Worm (Caenorhabditis elegans) whole organism, dauer: ENCODE results near the gene erp-44.2.

Experiments used
- unc-62 ChIP-seq: sonication (generic microtip); optimal IDR thresholded peaks from 2 replicates; lab custom pipeline; 2017; ENCODE audit warnings: missing biosample characterization, missing genetic modification reagents, missing genetic modification characterization

erp-44.2 gene

ce11 chrIV:7790801-7791588 is 43.5 kb downstream of the erp-44.2 start, which contains the start of gene rsp-6:
Gene rsp-6, minus strand, starts transcription at chrIV:7791229.
- TF ChIP-seq unc-62 (GFP tag; lab: Kevin White, UChicago), result no peak

- TF ChIP-seq unc-62 (GFP tag; lab: Kevin White, UChicago), result no peak
Measured at ce11 chrIV:7790151-7790691, 44.3 kb downstream of the erp-44.2 start.

- no peak for TF ChIP-seq unc-62 (GFP tag; lab: Kevin White, UChicago)
Measured at ce11 chrIV:7789521-7789949, 44.9 kb downstream of the erp-44.2 start, which contains the start of gene imp-3. Gene imp-3, minus strand, starts transcription at chrIV:7789613.

DNA sequence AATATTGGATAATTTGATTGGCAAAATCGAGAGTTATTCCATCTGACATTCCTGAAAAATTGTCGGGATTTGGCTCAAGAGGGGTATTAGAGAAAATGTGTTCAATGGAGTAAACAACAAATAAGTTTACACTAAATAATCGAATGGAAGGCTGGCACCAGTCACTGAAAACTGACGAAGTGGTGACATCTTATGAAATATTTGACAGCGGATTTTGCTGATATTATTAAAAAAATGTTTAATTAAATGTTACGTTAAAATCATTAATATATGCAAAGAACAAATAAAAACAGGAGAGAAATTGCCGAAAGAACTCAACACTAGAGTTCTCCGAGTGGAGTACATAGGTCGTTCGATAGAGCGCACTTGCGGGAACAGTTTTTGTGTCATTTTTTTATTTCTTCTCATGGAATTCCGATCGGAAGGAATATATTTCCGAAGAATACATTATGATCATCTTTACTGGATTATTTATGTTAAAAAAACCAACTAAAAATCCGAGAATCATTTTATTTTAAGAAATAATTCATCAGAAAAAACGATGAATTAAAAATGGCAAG is 48.9 kb downstream of the erp-44.2 start, which contains the start of gene tag-322:
Gene tag-322 (minus strand): TSS at position 51 of the 560 bp plus-strand sequence.
- no peak for TF ChIP-seq unc-62 (GFP tag; lab: Kevin White, UChicago)

- no peak for TF ChIP-seq unc-62 (GFP tag; lab: Kevin White, UChicago)
Measured at ce11 chrIV:7783801-7784411, 50.6 kb downstream of the erp-44.2 start, which contains the start of gene tag-321. Gene tag-321, minus strand, starts transcription at chrIV:7783851.
